Fruit fly (Drosophila melanogaster) whole organism, embryonic: ENCODE measurements around the gene Polr2M.

Experiments used
- CG10267 ChIP-seq: fragments of 200-800 bp; sonication (Bioruptor generic); optimal IDR thresholded peaks from 2 replicates; lab custom pipeline; 2018; ENCODE audit warnings: missing biosample characterization, mild to moderate bottlenecking, missing genetic modification characterization, moderate library complexity
- CG10321 ChIP-seq: fragments of 200-800 bp; sonication (Bioruptor generic); IDR thresholded peaks from 2 replicates; pipeline ENCODE4 v1.3.6; 2022; ENCODE audit warnings: missing biosample characterization, missing genetic modification characterization
- CG10366 ChIP-seq: fragments of 200-800 bp; sonication (Bioruptor generic); IDR thresholded peaks from 2 replicates; pipeline ENCODE4 v1.3.6; 2022; ENCODE audit warnings: missing biosample characterization, missing genetic modification characterization
- CG12236 ChIP-seq: fragments of 200-800 bp; sonication (Bioruptor generic); optimal IDR thresholded peaks from 2 replicates; lab custom pipeline; 2016; ENCODE audit warnings: missing biosample characterization, missing genetic modification characterization
- CG12299 ChIP-seq: fragments of 200-800 bp; sonication (Bioruptor generic); optimal IDR thresholded peaks from 2 replicates; lab custom pipeline; 2018; ENCODE audit warnings: missing biosample characterization, mild to moderate bottlenecking, missing genetic modification characterization
- CG12942 ChIP-seq: fragments of 200-800 bp; sonication (Bioruptor generic); optimal IDR thresholded peaks from 3 replicates; lab custom pipeline; 2016; ENCODE audit warnings: missing biosample characterization, missing genetic modification characterization
- CG15601 ChIP-seq: fragments of 200-800 bp; sonication (Bioruptor generic); optimal IDR thresholded peaks from 3 replicates; lab custom pipeline; 2019; ENCODE audit warnings: missing biosample characterization, mild to moderate bottlenecking, missing genetic modification characterization, moderate library complexity
- CG16779 ChIP-seq: fragments of 200-800 bp; sonication (Bioruptor generic); IDR thresholded peaks from 2 replicates; pipeline ENCODE4 v1.3.6; 2022; ENCODE audit warnings: missing biosample characterization, missing genetic modification characterization
- CG17568 ChIP-seq: fragments of 200-800 bp; sonication (Bioruptor generic); optimal IDR thresholded peaks from 2 replicates; lab custom pipeline; 2018; ENCODE audit warnings: missing biosample characterization, mild to moderate bottlenecking, missing genetic modification characterization, moderate library complexity
- CG17612 ChIP-seq: fragments of 200-800 bp; sonication (Bioruptor generic); IDR thresholded peaks from 2 replicates; pipeline ENCODE4 v1.3.6; 2022; ENCODE audit warnings: missing biosample characterization, missing genetic modification characterization
- CG18599 ChIP-seq: fragments of 200-800 bp; sonication (Bioruptor generic); optimal IDR thresholded peaks from 3 replicates; lab custom pipeline; 2017; ENCODE audit warnings: missing biosample characterization, missing genetic modification characterization, mild to moderate bottlenecking, moderate library complexity, missing genetic modification reagents
- CG2199 ChIP-seq: fragments of 200-800 bp; sonication (Bioruptor generic); IDR thresholded peaks from 3 replicates; pipeline ENCODE4 v1.3.6; 2022; ENCODE audit warnings: missing biosample characterization, missing genetic modification characterization
- CG34422 ChIP-seq: fragments of 200-800 bp; sonication (Bioruptor generic); IDR thresholded peaks from 3 replicates; pipeline ENCODE4 v1.3.6; 2022; ENCODE audit warnings: missing biosample characterization, missing genetic modification characterization
- CG42726 ChIP-seq: fragments of 200-800 bp; sonication (Bioruptor generic); IDR thresholded peaks from 2 replicates; pipeline ENCODE4 v1.3.6; 2022; ENCODE audit warnings: missing biosample characterization, missing genetic modification characterization; ENCODE audit not compliant: partially characterized antibody
- CG4282 ChIP-seq: fragments of 200-800 bp; sonication (Bioruptor generic); optimal IDR thresholded peaks from 2 replicates; lab custom pipeline; 2016; ENCODE audit warnings: missing biosample characterization, missing genetic modification characterization
- CG4424 ChIP-seq: fragments of 200-800 bp; sonication (Bioruptor generic); optimal IDR thresholded peaks from 3 replicates; lab custom pipeline; 2016; ENCODE audit warnings: missing biosample characterization, missing genetic modification characterization
- CG4707 ChIP-seq: fragments of 200-800 bp; sonication (Bioruptor generic); optimal IDR thresholded peaks from 2 replicates; lab custom pipeline; 2018; ENCODE audit warnings: missing biosample characterization, mild to moderate bottlenecking, missing genetic modification characterization, moderate library complexity
- CG6272 ChIP-seq: fragments of 200-800 bp; sonication (Bioruptor generic); IDR thresholded peaks from 2 replicates; pipeline ENCODE4 v1.3.6; 2022; ENCODE audit warnings: missing biosample characterization, missing genetic modification characterization
- CG6654 ChIP-seq: fragments of 200-800 bp; sonication (Bioruptor generic); optimal IDR thresholded peaks from 2 replicates; lab custom pipeline; 2017; ENCODE audit warnings: missing biosample characterization, mild to moderate bottlenecking, missing genetic modification characterization
- CG6689 ChIP-seq: fragments of 200-800 bp; sonication (Bioruptor generic); IDR thresholded peaks from 2 replicates; pipeline ENCODE4 v1.3.6; 2022; ENCODE audit warnings: missing biosample characterization, missing genetic modification characterization
- CG8924 ChIP-seq: fragments of 200-800 bp; optimal IDR thresholded peaks from 3 replicates; lab custom pipeline; 2019; ENCODE audit warnings: missing biosample characterization, mild to moderate bottlenecking, missing genetic modification characterization, moderate library complexity
- CG8944 ChIP-seq: fragments of 200-800 bp; sonication (Bioruptor generic); optimal IDR thresholded peaks from 3 replicates; lab custom pipeline; 2016; ENCODE audit warnings: missing biosample characterization, missing genetic modification characterization
- CTCF ChIP-seq: fragments of 200-800 bp; sonication (Bioruptor generic); optimal IDR thresholded peaks from 2 replicates; lab custom pipeline; 2017; ENCODE audit warnings: missing biosample characterization, mild to moderate bottlenecking, missing genetic modification characterization, moderate library complexity
- Doc3 ChIP-seq: fragments of 200-800 bp; sonication (Bioruptor generic); IDR thresholded peaks from 3 replicates; pipeline ENCODE4 v1.3.6; 2022; ENCODE audit warnings: missing biosample characterization, missing genetic modification characterization; ENCODE audit not compliant: partially characterized antibody
- Dp ChIP-seq: fragments of 200-800 bp; sonication (Bioruptor generic); optimal IDR thresholded peaks from 2 replicates; lab custom pipeline; 2018; ENCODE audit warnings: missing biosample characterization, mild to moderate bottlenecking, missing genetic modification characterization, moderate library complexity
- Fer2 ChIP-seq: fragments of 200-800 bp; sonication (Bioruptor generic); optimal IDR thresholded peaks from 2 replicates; lab custom pipeline; 2018; ENCODE audit warnings: missing biosample characterization, mild to moderate bottlenecking, missing genetic modification characterization, moderate library complexity
- HLHmδ ChIP-seq: fragments of 200-800 bp; sonication (Bioruptor generic); optimal IDR thresholded peaks from 2 replicates; lab custom pipeline; 2018; ENCODE audit warnings: missing biosample characterization, mild to moderate bottlenecking, missing genetic modification characterization, moderate library complexity
- Hey ChIP-seq: fragments of 200-800 bp; sonication (Bioruptor generic); optimal IDR thresholded peaks from 3 replicates; lab custom pipeline; 2018; ENCODE audit warnings: missing biosample characterization, mild to moderate bottlenecking, missing genetic modification characterization
- Oli ChIP-seq: fragments of 200-800 bp; sonication (Bioruptor generic); optimal IDR thresholded peaks from 2 replicates; lab custom pipeline; 2018; ENCODE audit warnings: missing biosample characterization, mild to moderate bottlenecking, missing genetic modification characterization, moderate library complexity
- Six4 ChIP-seq: fragments of 200-800 bp; sonication (Bioruptor generic); optimal IDR thresholded peaks from 2 replicates; lab custom pipeline; 2016; ENCODE audit warnings: missing biosample characterization, missing genetic modification characterization
- Sox100B ChIP-seq: fragments of 200-800 bp; sonication (Bioruptor generic); optimal IDR thresholded peaks from 3 replicates; lab custom pipeline; 2018; ENCODE audit warnings: missing biosample characterization, mild to moderate bottlenecking, missing genetic modification characterization
- Vsx1 ChIP-seq: fragments of 200-800 bp; sonication (Bioruptor generic); optimal IDR thresholded peaks from 2 replicates; lab custom pipeline; 2017; ENCODE audit warnings: missing biosample characterization, mild to moderate bottlenecking, missing genetic modification characterization, missing genetic modification reagents
- ap ChIP-seq: fragments of 200-800 bp; sonication (Bioruptor generic); IDR thresholded peaks from 2 replicates; pipeline ENCODE4 v1.3.6; 2022; ENCODE audit warnings: missing biosample characterization, missing genetic modification characterization
- chinmo ChIP-seq: fragments of 200-800 bp; sonication (Bioruptor generic); IDR thresholded peaks from 4 replicates; pipeline ENCODE4 v1.3.6; 2022; ENCODE audit warnings: missing biosample characterization, missing genetic modification characterization; ENCODE audit not compliant: partially characterized antibody
- crol ChIP-seq: fragments of 200-800 bp; sonication (Bioruptor generic); IDR thresholded peaks from 2 replicates; pipeline ENCODE4 v1.3.6; 2022; ENCODE audit warnings: missing biosample characterization, missing genetic modification characterization
- crp ChIP-seq, 2 experiments: fragments of 200-800 bp; sonication (Bioruptor generic); optimal IDR thresholded peaks; 2 replicates in 1 of 2; 3 replicates in 1 of 2; lab custom pipeline; 2017; ENCODE audit warnings: missing biosample characterization in 2 of 2, missing genetic modification characterization in 2 of 2, mild to moderate bottlenecking in 1 of 2, moderate library complexity in 1 of 2
- dan ChIP-seq: fragments of 200-800 bp; sonication (Bioruptor generic); IDR thresholded peaks from 2 replicates; pipeline ENCODE4 v1.3.6; 2022; ENCODE audit warnings: missing biosample characterization, missing genetic modification characterization
- exex ChIP-seq: fragments of 200-800 bp; sonication (Bioruptor generic); optimal IDR thresholded peaks from 4 replicates; lab custom pipeline; 2018; ENCODE audit warnings: missing biosample characterization, mild to moderate bottlenecking, missing genetic modification characterization, moderate library complexity
- fu2 ChIP-seq: fragments of 200-800 bp; sonication (Bioruptor generic); optimal IDR thresholded peaks from 2 replicates; lab custom pipeline; 2016; ENCODE audit warnings: missing biosample characterization, missing genetic modification characterization
- gcm2 ChIP-seq: fragments of 200-800 bp; sonication (Bioruptor generic); optimal IDR thresholded peaks from 2 replicates; lab custom pipeline; 2016; ENCODE audit warnings: missing biosample characterization, missing genetic modification characterization
- hkb ChIP-seq, 2 experiments: fragments of 200-800 bp in 1 of 2; fragments of >200 bp in 1 of 2; sonication (Bioruptor generic) in 1 of 2; IDR thresholded peaks in 1 of 2; optimal IDR thresholded peaks in 1 of 2; 2 replicates each; pipeline versions ENCODE4 v1.3.6 to Lab custom; 2017 to 2022; ENCODE audit warnings: missing biosample characterization in 1 of 2, missing genetic modification characterization in 1 of 2
- inv ChIP-seq: fragments of 200-800 bp; sonication (Bioruptor generic); IDR thresholded peaks from 2 replicates; pipeline ENCODE4 v1.3.6; 2022; ENCODE audit warnings: missing biosample characterization, missing genetic modification characterization; ENCODE audit not compliant: partially characterized antibody
- kay ChIP-seq: fragments of 200-800 bp; sonication (Bioruptor generic); optimal IDR thresholded peaks from 2 replicates; lab custom pipeline; 2016; ENCODE audit warnings: missing biosample characterization, missing genetic modification characterization
- ken ChIP-seq: fragments of 200-800 bp; sonication (Bioruptor generic); IDR thresholded peaks from 3 replicates; pipeline ENCODE4 v1.3.6; 2022; ENCODE audit warnings: missing biosample characterization, missing genetic modification characterization
- onecut ChIP-seq: fragments of 200-800 bp; sonication (Bioruptor generic); IDR thresholded peaks from 2 replicates; pipeline ENCODE4 v1.3.6; 2022; ENCODE audit warnings: missing biosample characterization, missing genetic modification characterization
- org-1 ChIP-seq: fragments of 200-800 bp; sonication (Bioruptor generic); optimal IDR thresholded peaks from 2 replicates; lab custom pipeline; 2017; ENCODE audit warnings: missing biosample characterization, missing genetic modification characterization
- p53 ChIP-seq: fragments of 200-800 bp; sonication (Bioruptor generic); optimal IDR thresholded peaks from 2 replicates; lab custom pipeline; 2016; ENCODE audit warnings: missing biosample characterization, missing genetic modification characterization
- sens ChIP-seq: fragments of 200-800 bp; sonication (Bioruptor generic); peaks from one replicate; lab custom pipeline; 2016; ENCODE audit warnings: missing biosample characterization, missing genetic modification characterization
- trem ChIP-seq: fragments of 200-800 bp; optimal IDR thresholded peaks from 3 replicates; lab custom pipeline; 2019; ENCODE audit warnings: missing biosample characterization, mild to moderate bottlenecking, missing genetic modification characterization, moderate library complexity
- yki ChIP-seq: fragments of >200 bp; optimal IDR thresholded peaks from 3 replicates; lab custom pipeline; 2018
- zf30C ChIP-seq: fragments of 200-800 bp; sonication (Bioruptor generic); optimal IDR thresholded peaks from 3 replicates; lab custom pipeline; 2018; ENCODE audit warnings: missing biosample characterization, mild to moderate bottlenecking, missing genetic modification characterization

Gene Polr2M

dm6 chr3R:19225446-19225955 lies 3.8 kb upstream of the Polr2M start (continued):
- TF ChIP-seq CG6654 (GFP tag; lab: Kevin White, UChicago) (no peak), Vsx1 (GFP tag; lab: Kevin White, UChicago) (peak; percentile 5), CG8924 (no peak), exex (tag; lab: Kevin White, UChicago) (peak; percentile 70), CG4707 (GFP tag; lab: Kevin White, UChicago) (no peak), Sox100B (GFP tag; lab: Kevin White, UChicago) (no peak), CG17568 (GFP tag; lab: Kevin White, UChicago) (no peak), CG4424 (GFP tag; lab: Kevin White, UChicago) (no peak), fu2 (GFP tag; lab: Kevin White, UChicago) (no peak), CG12236 (GFP tag; lab: Kevin White, UChicago) (no peak), chinmo (GFP tag; lab: Robert Waterston, UW) (0 out of 4 replicates have a peak, but pooled peaks have one; percentile 41), Oli (tag; lab: Kevin White, UChicago) (no peak), CG34422 (GFP tag; lab: Robert Waterston, UW) (peak; percentile 63; the same call in 1 of the 3 replicates), CG10321 (GFP tag; lab: Robert Waterston, UW) (no peak), CG10366 (no peak), crol (GFP tag; lab: Robert Waterston, UW) (peak; percentile 95), Hey (tag; lab: Kevin White, UChicago) (no peak), ken (GFP tag; lab: Robert Waterston, UW) (no peak), CG15601 (tag; lab: Kevin White, UChicago) (no peak), onecut (GFP tag; lab: Robert Waterston, UW) (peak; percentile 97), CG8944 (GFP tag; lab: Kevin White, UChicago) (no peak), CG42726 (GFP tag; lab: Robert Waterston, UW) (no peak), CG12942 (GFP tag; lab: Kevin White, UChicago) (no peak), CG12299 (tag; lab: Kevin White, UChicago) (no peak), CG2199 (GFP tag; lab: Robert Waterston, UW) (0 out of 3 replicates have a peak, but pooled peaks have one; percentile 23), Dp (no peak), hkb (optimal IDR thresholded peaks at IDR 0.05; lab: Kevin White, UChicago) (no peak), hkb (GFP tag; IDR thresholded peaks at IDR 0.05; lab: Robert Waterston, UW) (no peak), CTCF (GFP tag; lab: Kevin White, UChicago) (no peak), Doc3 (GFP tag; lab: Robert Waterston, UW) (no peak), p53 (GFP tag; lab: Kevin White, UChicago) (no peak), Six4 (GFP tag; lab: Kevin White, UChicago) (no peak), yki (lab: Kevin White, UChicago) (peak; percentile 76), Fer2 (tag; lab: Kevin White, UChicago) (no peak), zf30C (GFP tag; lab: Kevin White, UChicago) (no peak), ap (GFP tag; lab: Robert Waterston, UW) (no peak), CG10267 (no peak), dan (no peak), CG4282 (no peak), kay (GFP tag; lab: Kevin White, UChicago) (peak; percentile 72), CG17612 (GFP tag; lab: Robert Waterston, UW) (no peak), CG16779 (GFP tag; lab: Robert Waterston, UW) (no peak), inv (GFP tag; lab: Robert Waterston, UW) (no peak), CG18599 (GFP tag; lab: Kevin White, UChicago) (no peak), sens (GFP tag; lab: Kevin White, UChicago) (peak; percentile 39), CG6272 (GFP tag; lab: Robert Waterston, UW) (no peak), CG6689 (GFP tag; lab: Robert Waterston, UW) (0 out of 2 replicates have a peak, but pooled peaks have one; percentile 21), HLHmδ (GFP tag; lab: Kevin White, UChicago) (no peak), crp (GFP tag; optimal IDR thresholded peaks at IDR 0.05; lab: Kevin White, UChicago) (no peak), gcm2 (GFP tag; lab: Kevin White, UChicago) (no peak), trem (tag; lab: Kevin White, UChicago) (no peak), org-1 (GFP tag; lab: Kevin White, UChicago) (no peak)
